Fruit fly (Drosophila melanogaster) Kc167 (cell line): ENCODE results near the gene CG12594.

Experiments
- Myc ChIP-seq: fragments of >200 bp; optimal IDR thresholded peaks from 2 replicates; lab custom pipeline; 2017; ENCODE audit warnings: missing external identifiers
- h ChIP-seq: fragments of >200 bp; optimal IDR thresholded peaks from 3 replicates; lab custom pipeline; 2018; ENCODE audit warnings: missing external identifiers
- insv ChIP-seq: fragments of >200 bp; optimal IDR thresholded peaks from 3 replicates; lab custom pipeline; 2018; ENCODE audit warnings: missing external identifiers
- ttk ChIP-seq: sonication (Bioruptor generic); optimal IDR thresholded peaks from 2 replicates; lab custom pipeline; 2017; ENCODE audit warnings: missing external identifiers

DNA sequence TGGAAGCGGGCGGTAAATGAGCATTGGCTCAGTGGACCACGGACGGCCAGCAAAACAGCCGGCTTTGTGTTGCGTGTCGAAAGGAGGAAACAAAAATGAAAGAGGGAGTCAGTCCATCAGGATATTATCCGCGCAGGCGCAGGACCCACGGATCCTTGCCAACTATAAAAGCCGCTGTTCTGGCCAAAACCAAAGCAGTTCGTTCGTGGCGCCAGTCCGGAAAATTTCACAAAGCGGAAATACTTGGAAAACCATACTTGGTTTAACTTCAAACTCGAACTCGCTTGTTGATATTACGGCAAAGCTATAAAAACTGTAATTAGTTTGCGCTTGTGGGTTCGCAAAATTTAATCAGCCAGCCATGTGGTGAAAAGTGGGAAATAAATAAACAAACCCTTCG lies at the start of gene CG12594:
- no peak for TF ChIP-seq h
- TF ChIP-seq Myc (lab: Kevin White, UChicago) = no peak
- no peak for TF ChIP-seq insv
- no peak for TF ChIP-seq ttk (lab: Kevin White, UChicago)
